Worm (Caenorhabditis elegans): ENCODE measurements around the gene E02C12.9.

Gene E02C12.9

DNA sequence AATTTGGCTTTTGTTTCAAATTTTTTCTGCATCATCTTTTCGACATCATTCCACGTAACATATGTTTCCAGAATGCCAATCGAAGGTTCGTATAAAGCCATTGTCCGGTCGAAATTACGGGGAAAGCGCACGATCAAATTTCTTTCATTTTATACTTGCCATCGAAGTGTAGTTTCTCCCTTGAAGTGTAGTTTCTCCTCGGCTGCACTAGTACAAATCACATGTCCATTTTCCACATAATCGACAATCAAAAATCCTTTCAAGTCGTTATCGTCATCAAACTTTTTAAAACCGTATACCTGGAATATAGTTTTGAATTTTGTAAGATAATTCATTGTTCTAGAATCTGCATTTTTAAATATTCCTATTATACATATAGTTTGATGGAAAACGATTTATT lies at the start of gene E02C12.9:
Gene E02C12.9, minus strand, starts transcription at position 101 of the 400 bp plus-strand sequence.
- no peak for TF ChIP-seq unc-62 (GFP tag; optimal IDR thresholded peaks at IDR 0.05)

DNA sequence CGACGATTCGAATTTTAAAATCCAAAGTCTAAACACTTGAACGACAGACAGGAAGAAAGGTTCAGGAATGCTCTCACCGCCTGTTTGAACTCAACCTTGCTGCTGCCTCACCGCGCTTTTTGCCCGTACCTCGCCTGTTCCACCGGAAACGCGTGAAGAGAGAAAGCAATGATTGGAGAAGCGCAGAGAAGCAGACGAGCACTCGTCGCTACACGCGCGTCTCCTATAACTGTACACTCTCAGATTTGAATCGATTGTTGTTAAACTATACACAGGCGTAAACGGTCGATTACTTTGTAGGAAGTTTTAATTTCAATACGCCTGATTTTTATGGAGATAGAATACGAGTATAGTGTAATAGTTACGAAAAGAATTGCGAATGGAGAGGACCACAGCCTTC lies 49.2 kb upstream of the E02C12.9 start:
- TF ChIP-seq unc-62 (GFP tag; optimal IDR thresholded peaks at IDR 0.05) = no peak

DNA sequence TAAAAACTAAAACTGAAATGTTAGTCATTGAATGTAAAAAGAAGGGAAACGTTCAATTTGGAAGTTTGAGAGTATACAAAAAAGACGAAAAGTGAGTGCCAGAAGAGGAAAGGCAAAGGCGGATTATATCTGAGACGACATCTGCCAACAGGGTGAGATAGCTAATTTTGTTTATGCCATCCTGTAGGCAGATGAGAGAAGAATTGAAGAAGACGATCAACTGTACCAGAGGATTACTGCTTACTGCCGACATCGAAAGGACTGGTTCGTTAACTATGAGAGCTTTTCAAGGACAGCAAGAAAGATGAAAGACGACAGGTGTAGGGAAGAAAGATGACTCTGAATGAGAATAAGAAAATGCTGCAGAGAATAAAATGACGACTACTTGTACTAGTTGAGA lies 48.3 kb upstream of the E02C12.9 start:
- no peak for TF ChIP-seq unc-62 (GFP tag; optimal IDR thresholded peaks at IDR 0.05)

DNA sequence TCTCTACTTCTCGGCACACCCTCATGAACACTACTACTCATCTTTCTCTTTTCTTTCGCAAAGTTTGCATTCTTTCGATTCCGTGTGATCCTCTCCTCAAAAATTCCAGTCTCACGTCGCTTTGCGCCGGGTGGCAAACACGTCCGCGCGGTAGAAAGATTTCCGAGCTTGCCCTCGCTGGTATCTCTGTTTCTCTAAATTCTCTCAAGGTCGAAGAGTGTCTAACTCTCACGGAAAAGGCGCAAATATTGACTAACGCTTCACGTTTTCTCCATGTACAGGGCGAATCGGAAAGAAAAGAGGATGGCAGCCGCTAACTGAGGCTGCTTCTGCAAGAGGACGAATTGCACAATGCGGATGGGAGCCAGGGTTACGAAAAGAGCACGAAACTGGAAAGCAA lies 47.5 kb upstream of the E02C12.9 start:
- no peak for TF ChIP-seq unc-62 (GFP tag; optimal IDR thresholded peaks at IDR 0.05)

DNA sequence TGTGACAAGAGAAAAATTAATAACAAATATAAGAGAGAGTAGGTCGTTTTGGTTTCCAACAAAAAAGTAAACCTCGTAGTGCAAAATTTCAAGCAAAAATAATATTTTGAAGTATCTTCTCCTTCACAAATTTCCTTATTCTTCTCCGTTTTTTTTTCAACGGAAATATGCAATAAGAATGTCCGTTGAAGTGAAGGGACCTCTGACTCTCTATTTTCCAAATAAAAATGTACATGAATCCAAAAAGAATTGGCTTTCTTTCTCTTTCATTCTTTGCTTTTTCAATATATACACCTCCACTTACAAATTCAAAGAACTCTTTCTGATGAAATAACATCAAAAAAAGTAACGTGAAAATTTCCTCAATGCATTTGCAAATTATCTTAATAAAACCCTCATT lies 41.3 kb upstream of the E02C12.9 start, which contains the start of gene F36D4.1:
Gene F36D4.1, plus strand, starts transcription at position 301 of the 400 bp plus-strand sequence.
- no peak for TF ChIP-seq unc-62 (GFP tag; optimal IDR thresholded peaks at IDR 0.05)

DNA sequence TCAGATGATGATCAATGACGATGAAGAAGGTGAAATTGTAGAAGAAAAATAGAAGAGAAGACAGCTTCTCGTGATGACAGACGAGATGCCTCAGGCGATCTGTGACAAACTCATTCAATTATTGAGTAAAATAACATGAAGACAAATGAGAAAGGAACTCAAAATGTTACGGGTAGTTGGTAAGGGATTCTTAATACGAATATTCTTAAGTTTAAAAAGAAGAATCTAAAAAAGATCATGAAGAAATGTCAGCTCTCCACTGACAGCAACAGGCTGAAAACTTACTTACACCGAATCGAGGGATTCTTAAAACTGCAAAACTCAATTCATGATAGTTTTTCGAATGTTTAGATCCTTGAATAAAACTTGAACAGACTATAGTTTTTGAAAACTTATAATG lies 39.2 kb upstream of the E02C12.9 start, which contains the start of gene F36D4.4:
Gene F36D4.4, minus strand, starts transcription at position 101 of the 400 bp plus-strand sequence.
- no peak for TF ChIP-seq unc-62 (GFP tag; optimal IDR thresholded peaks at IDR 0.05)

DNA sequence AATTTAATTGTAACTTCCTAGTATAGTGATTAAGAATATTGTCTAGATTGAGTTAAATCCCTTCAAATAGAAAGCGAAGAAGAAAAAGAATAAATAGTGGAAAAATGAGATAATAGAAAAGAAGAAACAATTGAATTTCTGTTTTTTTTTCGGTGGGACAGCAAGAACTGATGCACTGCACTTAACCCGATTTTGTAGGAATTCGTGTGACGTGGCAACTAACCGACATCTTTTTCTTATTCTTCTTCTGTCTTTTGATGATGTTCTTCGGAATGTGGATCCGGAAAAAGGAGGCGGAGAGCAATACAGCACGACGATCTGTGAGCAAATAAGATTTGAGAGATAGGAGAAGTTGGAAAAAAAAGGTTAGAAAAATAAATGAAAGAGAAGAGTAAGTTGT lies 33.6 kb upstream of the E02C12.9 start:
- no peak for TF ChIP-seq unc-62 (GFP tag; optimal IDR thresholded peaks at IDR 0.05)

DNA sequence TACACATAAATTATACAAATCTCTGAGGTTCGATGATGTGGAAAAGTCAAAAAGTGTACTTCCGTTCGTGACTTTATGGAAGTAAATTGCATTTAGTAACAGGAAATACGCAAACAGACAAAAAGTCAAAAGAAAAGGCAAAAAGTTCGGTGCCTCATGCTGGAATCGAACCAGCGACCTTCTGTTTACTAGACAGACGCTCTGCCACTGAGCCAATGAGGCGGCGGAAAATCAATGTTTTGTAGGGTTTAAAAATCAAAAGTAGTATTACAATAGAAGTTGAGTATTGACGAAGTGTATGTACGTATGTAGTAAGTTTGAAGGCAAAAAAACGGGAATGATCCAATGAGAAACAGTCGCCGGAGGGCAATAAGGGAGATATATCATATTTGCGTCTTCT lies 31.6 kb upstream of the E02C12.9 start:
- no peak for TF ChIP-seq unc-62 (GFP tag; optimal IDR thresholded peaks at IDR 0.05)

DNA sequence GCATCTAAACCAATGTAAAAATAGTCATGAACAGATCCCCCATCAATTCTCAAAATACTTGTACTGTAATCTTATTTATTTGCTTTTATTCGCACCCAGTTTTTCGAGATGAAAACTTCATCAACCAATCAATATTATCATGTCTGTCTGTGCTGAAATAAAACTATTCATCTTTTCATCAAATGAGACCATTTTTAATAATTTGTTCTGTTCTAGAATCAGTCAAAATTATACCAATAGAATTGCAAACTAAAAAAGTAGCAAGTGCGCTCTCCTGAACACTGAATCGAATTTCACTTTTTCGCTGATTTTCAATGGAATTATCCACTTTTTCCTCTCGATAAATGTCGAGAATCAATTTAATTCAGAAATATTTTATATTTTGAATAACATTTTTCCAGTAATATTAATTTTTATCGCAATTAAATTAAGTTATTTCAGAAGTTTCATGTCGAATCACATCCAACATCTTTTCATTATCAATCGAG lies 24.7 kb upstream of the E02C12.9 start, which contains the start of gene trpp-4:
Gene trpp-4, plus strand, starts transcription at position 442 of the 488 bp plus-strand sequence.
- no peak for TF ChIP-seq unc-62 (GFP tag; optimal IDR thresholded peaks at IDR 0.05)

DNA sequence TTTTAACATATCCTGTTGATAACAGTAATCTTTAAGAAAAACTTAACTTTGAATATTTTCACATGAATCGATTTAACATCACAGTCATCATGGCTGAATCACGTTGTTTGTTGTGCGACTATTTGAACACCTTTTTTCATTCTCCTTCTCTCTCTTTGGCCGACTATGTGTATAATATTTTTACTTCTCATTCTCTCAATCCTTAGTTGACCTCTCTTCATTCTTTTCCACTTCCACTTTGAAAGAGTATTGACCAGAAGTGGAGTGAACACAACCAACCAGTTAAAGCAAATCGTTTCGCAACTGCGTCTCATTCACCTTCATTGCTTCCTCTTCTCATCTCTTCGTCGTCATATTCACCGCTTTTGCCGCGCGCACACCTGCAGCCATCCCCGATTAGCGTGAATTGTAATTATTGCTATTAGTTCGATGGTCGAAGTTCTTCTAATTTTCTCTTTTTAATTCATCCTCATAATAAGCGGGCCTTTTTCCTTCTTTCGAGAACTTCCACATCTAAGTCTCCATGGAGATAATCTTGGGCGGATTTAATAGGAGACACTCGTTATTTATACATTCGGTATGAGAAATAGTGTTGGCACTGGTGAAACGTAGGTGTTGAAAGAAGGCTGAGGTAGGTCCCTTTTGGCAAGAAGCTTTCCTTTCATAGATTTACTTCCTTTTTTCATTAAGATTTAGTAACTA lies 19.8 kb upstream of the E02C12.9 start:
- TF ChIP-seq unc-62 (GFP tag; optimal IDR thresholded peaks at IDR 0.05) = no peak

DNA sequence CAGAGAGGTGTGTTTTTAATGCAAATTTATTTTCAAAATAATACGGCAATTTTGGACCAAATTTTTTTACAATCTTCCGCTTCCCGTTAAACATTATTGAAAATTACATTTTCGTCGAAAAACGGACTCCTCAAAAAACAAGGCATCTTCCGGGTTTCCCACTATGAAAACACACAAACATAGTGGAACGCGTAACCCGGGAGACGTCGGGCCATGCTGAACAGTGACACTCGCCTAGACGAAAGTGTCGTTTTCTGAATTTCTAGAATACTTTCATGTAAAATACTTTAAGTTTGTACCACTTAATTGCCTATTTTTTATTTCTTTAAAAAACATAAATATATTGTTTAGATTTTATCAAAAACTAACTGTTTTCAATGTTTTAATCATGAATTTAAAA lies 16.7 kb upstream of the E02C12.9 start:
- TF ChIP-seq unc-62 (GFP tag; optimal IDR thresholded peaks at IDR 0.05) = no peak

DNA sequence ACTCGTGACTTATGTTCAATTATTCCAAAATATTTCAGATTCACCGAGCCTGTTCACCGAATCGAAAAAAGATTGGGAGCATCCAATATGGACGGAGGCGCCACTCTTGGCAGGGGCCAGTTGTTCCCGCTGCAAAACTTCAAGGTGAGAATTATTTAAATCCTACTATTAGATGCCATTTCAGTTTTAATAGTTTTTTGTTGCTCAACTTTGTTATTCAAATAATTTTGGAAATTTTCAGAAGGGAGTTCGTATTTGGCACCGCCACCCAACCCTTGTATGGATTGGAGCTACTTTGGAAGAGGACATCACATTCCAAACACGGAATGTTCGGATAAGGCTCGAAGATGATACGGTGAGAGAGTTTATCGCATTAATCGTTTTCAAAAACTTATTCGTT lies 10.9 kb upstream of the E02C12.9 start, which contains the start of gene hum-2:
Gene hum-2, plus strand, starts transcription at position 33 of the 400 bp plus-strand sequence.
- no peak for TF ChIP-seq unc-62 (GFP tag; optimal IDR thresholded peaks at IDR 0.05)

DNA sequence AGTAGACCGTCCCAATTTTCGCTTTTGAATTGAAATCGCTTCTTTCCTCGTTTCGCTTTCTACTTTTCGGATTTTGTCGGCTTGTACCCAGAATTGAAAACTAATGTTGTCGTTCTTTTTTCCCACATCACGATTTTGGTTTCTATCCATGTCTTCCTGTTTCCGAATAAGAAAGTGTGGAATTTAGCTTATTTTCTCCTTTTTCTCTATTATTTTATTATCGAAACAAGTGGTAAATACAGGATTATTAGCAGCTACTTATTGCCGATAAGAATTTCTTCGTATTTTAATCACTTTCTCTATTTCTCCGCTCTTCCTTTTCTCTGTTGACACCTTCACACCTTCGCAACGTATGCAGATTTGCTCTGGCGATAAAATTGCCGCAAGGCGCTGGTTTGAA lies 9.7 kb upstream of the E02C12.9 start:
- TF ChIP-seq unc-62 (GFP tag; optimal IDR thresholded peaks at IDR 0.05) = no peak

DNA sequence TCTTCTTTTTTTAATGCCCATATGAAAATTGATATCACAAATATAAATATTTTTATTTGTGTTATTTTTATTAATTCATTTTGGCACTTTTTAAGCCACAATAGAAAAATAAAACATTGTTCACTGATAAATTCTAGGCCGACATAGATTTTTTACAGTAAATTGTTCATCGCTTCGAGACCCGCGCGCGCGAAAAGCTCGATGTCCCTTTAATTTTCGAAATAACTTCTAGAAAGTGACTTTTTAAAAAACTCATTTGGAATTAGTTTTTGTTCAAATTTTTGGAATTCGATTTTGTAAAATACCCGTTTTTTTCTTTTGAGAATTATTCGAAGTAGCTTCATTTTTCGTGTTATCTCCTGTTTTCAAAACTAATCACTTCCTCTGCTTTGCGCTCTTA lies 9.1 kb upstream of the E02C12.9 start:
- no peak for TF ChIP-seq unc-62 (GFP tag; optimal IDR thresholded peaks at IDR 0.05)

DNA sequence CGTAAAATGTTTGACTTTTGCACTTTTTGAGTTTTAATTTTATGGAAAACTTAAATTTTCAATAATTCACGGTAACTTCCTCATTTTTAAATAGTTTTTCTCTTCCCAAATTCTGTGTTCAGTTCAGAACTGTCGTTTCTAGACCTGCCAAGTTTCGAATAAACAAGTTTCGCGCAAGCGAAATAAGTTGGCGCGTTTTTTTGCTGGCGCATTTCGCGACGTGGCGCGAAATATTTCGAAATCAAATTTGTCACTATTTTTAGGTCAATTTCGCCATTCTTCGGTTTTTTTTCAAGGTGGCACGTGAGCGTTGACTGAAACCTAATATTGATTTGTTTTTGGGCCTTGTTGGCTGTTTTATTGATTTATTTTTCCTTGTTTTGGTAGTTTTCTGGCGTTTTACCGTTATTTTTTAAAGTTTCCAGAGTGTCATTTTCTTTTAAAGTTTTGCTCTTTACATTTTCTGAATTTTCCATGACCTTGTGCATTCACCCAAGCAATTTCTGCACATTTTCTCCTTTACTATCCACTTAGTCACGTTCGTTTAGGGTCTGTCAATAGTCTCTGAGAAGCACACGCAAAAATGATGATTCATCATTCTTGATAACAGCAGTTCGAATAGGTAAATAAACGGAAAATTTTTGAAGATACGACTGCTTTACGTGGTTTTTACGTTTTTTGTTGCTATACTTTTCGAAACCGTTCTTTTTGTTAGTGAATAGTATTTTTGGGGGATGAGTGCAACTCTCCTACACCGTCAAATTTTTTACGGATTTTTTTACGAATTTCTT lies 7.5 kb upstream of the E02C12.9 start:
- no peak for TF ChIP-seq unc-62 (GFP tag; optimal IDR thresholded peaks at IDR 0.05)

DNA sequence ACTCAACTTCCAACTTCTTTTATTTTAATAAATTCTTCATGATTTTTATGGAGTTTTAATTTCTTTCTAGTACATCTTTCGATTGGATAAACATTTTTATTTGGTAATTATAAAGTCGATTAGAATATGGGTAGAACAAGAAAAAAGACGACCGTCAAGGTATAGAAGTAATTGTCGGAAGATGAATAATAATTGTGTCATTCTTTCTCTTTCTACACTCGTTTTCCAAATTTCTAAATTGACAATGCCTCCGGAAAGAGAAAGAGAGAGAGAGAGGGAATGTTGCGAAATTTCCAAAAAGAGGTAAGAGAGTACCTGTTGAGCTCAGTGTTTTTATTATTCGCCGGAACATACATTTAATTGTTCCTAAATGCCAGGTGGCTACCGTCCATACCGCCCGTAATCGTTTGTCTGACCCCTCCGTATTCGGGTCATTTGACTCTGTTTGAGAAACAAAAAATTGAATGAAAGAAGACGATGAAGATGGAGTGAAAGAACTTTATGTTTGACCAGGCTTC lies 6.6 kb upstream of the E02C12.9 start, which contains the start of gene E02C12.12:
Gene E02C12.12, minus strand, starts transcription at position 468 of the 518 bp plus-strand sequence.
- TF ChIP-seq unc-62 (GFP tag; optimal IDR thresholded peaks at IDR 0.05) = no peak
